Fruit fly (Drosophila melanogaster) whole organism, embryonic: ENCODE measurements around the gene lectin-28C.
A peak's percentile ranks its signal among the peaks of the same experiment; 100 is the strongest.

Source experiments
- BEAF-32 ChIP-seq: fragments of 200-800 bp; sonication (Bioruptor generic); optimal IDR thresholded peaks from 3 replicates; lab custom pipeline; 2017; ENCODE audit warnings: missing biosample characterization, missing genetic modification characterization, mild to moderate bottlenecking, moderate library complexity, missing genetic modification reagents
- CG12744 ChIP-seq: fragments of 200-800 bp; sonication (Bioruptor generic); optimal IDR thresholded peaks from 2 replicates; lab custom pipeline; 2016; ENCODE audit warnings: missing biosample characterization, missing genetic modification characterization
- CG13296 ChIP-seq: fragments of 200-800 bp; sonication (Bioruptor generic); optimal IDR thresholded peaks from 3 replicates; lab custom pipeline; 2018; ENCODE audit warnings: missing biosample characterization, mild to moderate bottlenecking, missing genetic modification characterization
- CG1603 ChIP-seq: fragments of 200-800 bp; sonication (Bioruptor generic); optimal IDR thresholded peaks from 2 replicates; lab custom pipeline; 2019; ENCODE audit warnings: missing biosample characterization, mild to moderate bottlenecking, missing genetic modification characterization, moderate library complexity
- CG1792 ChIP-seq: fragments of 200-800 bp; sonication (Bioruptor generic); optimal IDR thresholded peaks from 2 replicates; lab custom pipeline; 2016; ENCODE audit warnings: missing biosample characterization, missing genetic modification characterization
- CG2116 ChIP-seq: fragments of 200-800 bp; sonication (Bioruptor generic); optimal IDR thresholded peaks from 3 replicates; lab custom pipeline; 2018; ENCODE audit warnings: missing biosample characterization, mild to moderate bottlenecking, missing genetic modification characterization
- CG2129 ChIP-seq: fragments of 200-800 bp; sonication (Bioruptor generic); IDR thresholded peaks from 2 replicates; pipeline ENCODE4 v1.3.6; 2022; ENCODE audit warnings: missing biosample characterization, missing genetic modification characterization; ENCODE audit not compliant: partially characterized antibody
- CG2202 ChIP-seq: fragments of 200-800 bp; sonication (Bioruptor generic); optimal IDR thresholded peaks from 2 replicates; lab custom pipeline; 2018; ENCODE audit warnings: missing biosample characterization, mild to moderate bottlenecking, missing genetic modification characterization
- CG2712 ChIP-seq: fragments of 200-800 bp; optimal IDR thresholded peaks from 3 replicates; lab custom pipeline; 2019; ENCODE audit warnings: missing biosample characterization, mild to moderate bottlenecking, missing genetic modification characterization, moderate library complexity
- CG30403 ChIP-seq: fragments of 200-800 bp; sonication (Bioruptor generic); optimal IDR thresholded peaks from 3 replicates; lab custom pipeline; 2016; ENCODE audit warnings: missing biosample characterization, missing genetic modification characterization
- CG3281 ChIP-seq: fragments of 200-800 bp; sonication (Bioruptor generic); optimal IDR thresholded peaks from 3 replicates; lab custom pipeline; 2017; ENCODE audit warnings: missing biosample characterization, mild to moderate bottlenecking, missing genetic modification characterization
- CG4617 ChIP-seq: fragments of 200-800 bp; sonication (Bioruptor generic); optimal IDR thresholded peaks from 3 replicates; lab custom pipeline; 2016; ENCODE audit warnings: missing biosample characterization, missing genetic modification characterization, borderline replicate concordance
- CG7786 ChIP-seq: fragments of 200-800 bp; sonication (Bioruptor generic); optimal IDR thresholded peaks from 2 replicates; lab custom pipeline; 2016; ENCODE audit warnings: missing biosample characterization, missing genetic modification characterization
- CG7839 ChIP-seq: fragments of 200-800 bp; sonication (Bioruptor generic); optimal IDR thresholded peaks from 3 replicates; lab custom pipeline; 2018; ENCODE audit warnings: missing biosample characterization, mild to moderate bottlenecking, missing genetic modification characterization, moderate library complexity
- CG8944 ChIP-seq: fragments of 200-800 bp; sonication (Bioruptor generic); optimal IDR thresholded peaks from 3 replicates; lab custom pipeline; 2016; ENCODE audit warnings: missing biosample characterization, missing genetic modification characterization
- CG9609 ChIP-seq: fragments of 200-800 bp; sonication (Bioruptor generic); optimal IDR thresholded peaks from 3 replicates; lab custom pipeline; 2016; ENCODE audit warnings: missing biosample characterization, missing genetic modification characterization
- Deaf1 ChIP-seq: fragments of 200-800 bp; optimal IDR thresholded peaks from 3 replicates; lab custom pipeline; 2019; ENCODE audit warnings: missing biosample characterization, mild to moderate bottlenecking, missing genetic modification characterization, moderate library complexity
- Dip2 ChIP-seq: fragments of 200-800 bp; sonication (Bioruptor generic); IDR thresholded peaks from 2 replicates; pipeline ENCODE4 v1.3.6; 2022; ENCODE audit warnings: missing biosample characterization, missing genetic modification characterization
- Doc3 ChIP-seq: fragments of 200-800 bp; sonication (Bioruptor generic); IDR thresholded peaks from 3 replicates; pipeline ENCODE4 v1.3.6; 2022; ENCODE audit warnings: missing biosample characterization, missing genetic modification characterization; ENCODE audit not compliant: partially characterized antibody
- Dref ChIP-seq: fragments of 200-800 bp; sonication (Bioruptor generic); IDR thresholded peaks from 2 replicates; pipeline ENCODE4 v1.3.6; 2022; ENCODE audit warnings: missing biosample characterization, missing genetic modification characterization
- Ets65A ChIP-seq: fragments of 200-800 bp; sonication (Bioruptor generic); peaks from one replicate; lab custom pipeline; 2016; ENCODE audit warnings: missing biosample characterization, missing genetic modification characterization
- Fer1 ChIP-seq: fragments of 200-800 bp; sonication (Bioruptor generic); optimal IDR thresholded peaks from 2 replicates; lab custom pipeline; 2017; ENCODE audit warnings: missing biosample characterization, mild to moderate bottlenecking, missing genetic modification characterization
- GATAe ChIP-seq: fragments of 200-800 bp; sonication (Bioruptor generic); conservative IDR thresholded peaks from 2 replicates; pipeline ENCODE4 v1.3.6; 2022; ENCODE audit warnings: missing biosample characterization, missing genetic modification characterization
- H15 ChIP-seq: fragments of 200-800 bp; sonication (Bioruptor generic); IDR thresholded peaks from 3 replicates; pipeline ENCODE4 v1.3.6; 2022; ENCODE audit warnings: missing biosample characterization, missing genetic modification characterization
- HHEX ChIP-seq: fragments of 200-800 bp; sonication (Bioruptor generic); optimal IDR thresholded peaks from 3 replicates; lab custom pipeline; 2017; ENCODE audit warnings: missing biosample characterization, mild to moderate bottlenecking, missing genetic modification characterization, missing genetic modification reagents
- HLHmδ ChIP-seq: fragments of 200-800 bp; sonication (Bioruptor generic); optimal IDR thresholded peaks from 2 replicates; lab custom pipeline; 2018; ENCODE audit warnings: missing biosample characterization, mild to moderate bottlenecking, missing genetic modification characterization, moderate library complexity
- Hsf ChIP-seq: fragments of 200-800 bp; sonication (Bioruptor generic); optimal IDR thresholded peaks from 3 replicates; lab custom pipeline; 2016; ENCODE audit warnings: missing biosample characterization, missing genetic modification characterization
- Jarid2 ChIP-seq: fragments of 200-800 bp; sonication (Bioruptor generic); optimal IDR thresholded peaks from 3 replicates; lab custom pipeline; 2017; ENCODE audit warnings: mild to moderate bottlenecking, missing biosample characterization, missing genetic modification reagents, missing genetic modification characterization
- MBD-R2 ChIP-seq: fragments of 200-800 bp; sonication (Bioruptor generic); IDR thresholded peaks from 2 replicates; pipeline ENCODE4 v1.3.6; 2022; ENCODE audit warnings: missing biosample characterization, missing genetic modification characterization
- Mes4 ChIP-seq: fragments of 200-800 bp; sonication (Bioruptor generic); optimal IDR thresholded peaks from 2 replicates; lab custom pipeline; 2016; ENCODE audit warnings: missing biosample characterization, missing genetic modification characterization
- Myb ChIP-seq: fragments of 200-800 bp; sonication (Bioruptor generic); optimal IDR thresholded peaks from 2 replicates; lab custom pipeline; 2016; ENCODE audit warnings: missing biosample characterization, missing genetic modification characterization
- Opbp ChIP-seq: fragments of 200-800 bp; sonication (Bioruptor generic); IDR thresholded peaks from 3 replicates; pipeline ENCODE4 v1.3.6; 2022; ENCODE audit warnings: missing biosample characterization, missing genetic modification characterization; ENCODE audit not compliant: partially characterized antibody
- Optix ChIP-seq: fragments of 200-800 bp; sonication (Bioruptor generic); IDR thresholded peaks from 3 replicates; pipeline ENCODE4 v1.3.6; 2022; ENCODE audit warnings: missing biosample characterization, missing genetic modification characterization
- Pdp1 ChIP-seq, 2 experiments: fragments of 200-800 bp; sonication (Bioruptor generic); optimal IDR thresholded peaks; 3 replicates each; lab custom pipeline; 2016; ENCODE audit warnings: missing biosample characterization in 2 of 2, missing genetic modification characterization in 2 of 2, mild to moderate bottlenecking in 1 of 2, moderate library complexity in 1 of 2
- Sox100B ChIP-seq: fragments of 200-800 bp; sonication (Bioruptor generic); optimal IDR thresholded peaks from 3 replicates; lab custom pipeline; 2018; ENCODE audit warnings: missing biosample characterization, mild to moderate bottlenecking, missing genetic modification characterization
- TFAM ChIP-seq: fragments of 200-800 bp; sonication (Bioruptor generic); optimal IDR thresholded peaks from 2 replicates; lab custom pipeline; 2017; ENCODE audit warnings: missing biosample characterization, missing genetic modification characterization, inconsistent platforms
- Vsx1 ChIP-seq: fragments of 200-800 bp; sonication (Bioruptor generic); optimal IDR thresholded peaks from 2 replicates; lab custom pipeline; 2017; ENCODE audit warnings: missing biosample characterization, mild to moderate bottlenecking, missing genetic modification characterization, missing genetic modification reagents
- abd-A ChIP-seq: fragments of 200-800 bp; sonication (Bioruptor generic); optimal IDR thresholded peaks from 3 replicates; lab custom pipeline; 2019; ENCODE audit warnings: missing biosample characterization, mild to moderate bottlenecking, missing genetic modification characterization, moderate library complexity
- ap ChIP-seq: fragments of 200-800 bp; sonication (Bioruptor generic); IDR thresholded peaks from 2 replicates; pipeline ENCODE4 v1.3.6; 2022; ENCODE audit warnings: missing biosample characterization, missing genetic modification characterization
- bbx ChIP-seq: fragments of 200-800 bp; sonication (Bioruptor generic); IDR thresholded peaks from 2 replicates; pipeline ENCODE4 v1.3.6; 2022; ENCODE audit warnings: missing biosample characterization, missing genetic modification characterization; ENCODE audit not compliant: partially characterized antibody
- dimm ChIP-seq: fragments of 200-800 bp; sonication (Bioruptor generic); IDR thresholded peaks from 2 replicates; pipeline ENCODE4 v1.3.6; 2022; ENCODE audit warnings: missing biosample characterization, missing genetic modification characterization
- disco-r ChIP-seq: fragments of 200-800 bp; sonication (Bioruptor generic); optimal IDR thresholded peaks from 2 replicates; lab custom pipeline; 2016; ENCODE audit warnings: missing biosample characterization, missing genetic modification characterization
- hb ChIP-seq: fragments of 200-800 bp; sonication (Bioruptor generic); IDR thresholded peaks from 3 replicates; pipeline ENCODE4 v1.3.6; 2022; ENCODE audit warnings: missing biosample characterization, missing genetic modification characterization; ENCODE audit not compliant: partially characterized antibody
- jigr1 ChIP-seq: fragments of 200-800 bp; sonication (Bioruptor generic); IDR thresholded peaks from 3 replicates; pipeline ENCODE4 v1.3.6; 2022; ENCODE audit warnings: missing biosample characterization, missing genetic modification characterization
- knrl ChIP-seq: fragments of 200-800 bp; sonication (Bioruptor generic); IDR thresholded peaks from 3 replicates; pipeline ENCODE4 v1.3.6; 2022; ENCODE audit warnings: missing biosample characterization, missing genetic modification characterization; ENCODE audit not compliant: partially characterized antibody
- mam ChIP-seq: fragments of 200-800 bp; sonication (Bioruptor generic); optimal IDR thresholded peaks from 3 replicates; lab custom pipeline; 2016; ENCODE audit warnings: missing biosample characterization, missing genetic modification characterization
- scrt ChIP-seq: fragments of 200-800 bp; sonication (Bioruptor generic); optimal IDR thresholded peaks from 2 replicates; lab custom pipeline; 2018; ENCODE audit warnings: missing biosample characterization, mild to moderate bottlenecking, missing genetic modification characterization, moderate library complexity
- slou ChIP-seq: fragments of 200-800 bp; sonication (Bioruptor generic); optimal IDR thresholded peaks from 3 replicates; lab custom pipeline; 2016; ENCODE audit warnings: missing biosample characterization, missing genetic modification characterization
- so ChIP-seq: fragments of 200-800 bp; sonication (Bioruptor generic); IDR thresholded peaks from 3 replicates; pipeline ENCODE4 v1.3.6; 2022; ENCODE audit warnings: missing biosample characterization, missing genetic modification characterization
- stc ChIP-seq: fragments of 200-800 bp; sonication (Bioruptor generic); IDR thresholded peaks from 2 replicates; pipeline ENCODE4 v1.3.6; 2022; ENCODE audit warnings: missing biosample characterization, missing genetic modification characterization
- ttk ChIP-seq: fragments of 200-800 bp; sonication (Bioruptor generic); IDR thresholded peaks from 2 replicates; pipeline ENCODE4 v2.1.2; 2022; ENCODE audit warnings: missing biosample characterization, missing genetic modification characterization

lectin-28C gene

DNA sequence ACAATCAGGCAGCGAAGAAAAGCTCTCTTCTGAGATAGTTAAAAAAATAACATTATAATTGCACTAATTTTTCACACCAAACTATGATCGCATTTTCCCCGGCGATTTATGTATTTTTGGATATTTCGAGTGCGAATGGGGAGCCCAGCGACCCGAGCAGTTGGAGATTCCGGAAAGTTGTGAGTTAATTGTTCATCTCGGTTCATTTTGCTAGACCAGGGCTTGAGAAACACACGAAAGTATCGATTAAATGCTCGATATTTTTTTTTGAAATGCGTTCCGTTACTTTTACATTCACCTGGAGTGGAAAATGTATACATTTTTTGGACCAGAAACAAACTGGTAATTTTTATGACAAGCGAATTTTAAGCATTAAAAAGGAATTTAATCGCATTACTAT is 46.4 kb upstream of the lectin-28C start, which contains the start of gene Cdc14 (continued):
- TF ChIP-seq HHEX (GFP tag; lab: Kevin White, UChicago) = no peak
- no peak for TF ChIP-seq Optix
- peak; percentile 52 for TF ChIP-seq abd-A (tag; lab: Kevin White, UChicago)
- TF ChIP-seq slou (GFP tag; lab: Kevin White, UChicago) = no peak
- TF ChIP-seq HLHmδ (GFP tag; lab: Kevin White, UChicago) = peak; percentile 14
- TF ChIP-seq BEAF-32 = peak; percentile 69
- no peak for TF ChIP-seq disco-r (GFP tag; lab: Kevin White, UChicago)
- TF ChIP-seq stc (GFP tag; lab: Robert Waterston, UW) = peak; percentile 46; the same call in 1 of the 2 replicates
- TF ChIP-seq H15 (GFP tag; lab: Robert Waterston, UW) = no peak
- TF ChIP-seq CG8944 (GFP tag; lab: Kevin White, UChicago) = no peak
- no peak for TF ChIP-seq CG2712 (tag; lab: Kevin White, UChicago)
- peak; percentile 88 for TF ChIP-seq Myb
- no peak for TF ChIP-seq Ets65A (GFP tag; lab: Kevin White, UChicago)
- no peak for TF ChIP-seq Mes4 (GFP tag; lab: Kevin White, UChicago)
- no peak for TF ChIP-seq CG9609 (GFP tag; lab: Kevin White, UChicago)
- TF ChIP-seq Vsx1 (GFP tag; lab: Kevin White, UChicago) = no peak
- no peak for TF ChIP-seq ttk (GFP tag; lab: Robert Waterston, UW)
- peak; percentile 19 for TF ChIP-seq Deaf1
- TF ChIP-seq Hsf (GFP tag; lab: Kevin White, UChicago) = no peak
- TF ChIP-seq Dip2 (GFP tag; lab: Robert Waterston, UW) = no peak
- no peak for TF ChIP-seq Pdp1 (GFP tag; optimal IDR thresholded peaks at IDR 0.05; lab: Kevin White, UChicago)
- no peak for TF ChIP-seq GATAe
- TF ChIP-seq MBD-R2 = peak; percentile 7; the same call in 1 of the 2 replicates
- TF ChIP-seq CG2116 (GFP tag; lab: Kevin White, UChicago) = peak; percentile 6
- no peak for TF ChIP-seq CG12744
- TF ChIP-seq CG1792 (GFP tag; lab: Kevin White, UChicago) = no peak
- TF ChIP-seq Doc3 (GFP tag; lab: Robert Waterston, UW) = peak; percentile 31; the same call in 1 of the 3 replicates
- peak; percentile 55; the same call in 2 of the 3 replicates for TF ChIP-seq knrl
- no peak for TF ChIP-seq dimm (GFP tag; lab: Robert Waterston, UW)
- no peak for TF ChIP-seq CG2129 (GFP tag; lab: Robert Waterston, UW)
- no peak for TF ChIP-seq CG3281 (GFP tag; lab: Kevin White, UChicago)
- TF ChIP-seq CG2202 = no peak
- TF ChIP-seq Dref (GFP tag; lab: Robert Waterston, UW) = peak; percentile 72
- TF ChIP-seq CG4617 (GFP tag; lab: Kevin White, UChicago) = no peak
- no peak for TF ChIP-seq CG7786 (GFP tag; lab: Kevin White, UChicago)
- TF ChIP-seq scrt = peak; percentile 30
- peak; percentile 55; the same call in 1 of the 2 replicates for TF ChIP-seq bbx (GFP tag; lab: Robert Waterston, UW)
- TF ChIP-seq Opbp (GFP tag; lab: Robert Waterston, UW) = peak; percentile 59
- no peak for TF ChIP-seq jigr1
- TF ChIP-seq Sox100B (GFP tag; lab: Kevin White, UChicago) = no peak
- no peak for TF ChIP-seq TFAM (GFP tag; lab: Kevin White, UChicago)
- peak; percentile 59; the same call in 2 of the 3 replicates for TF ChIP-seq so (GFP tag; lab: Robert Waterston, UW)
- no peak for TF ChIP-seq mam (GFP tag; lab: Kevin White, UChicago)
- TF ChIP-seq ap (GFP tag; lab: Robert Waterston, UW) = no peak
- no peak for TF ChIP-seq CG7839 (tag; lab: Kevin White, UChicago)
- peak; percentile 54 for TF ChIP-seq Jarid2
- TF ChIP-seq CG30403 (GFP tag; lab: Kevin White, UChicago) = no peak
- TF ChIP-seq CG1603 = peak; percentile 38
- peak; percentile 4 for TF ChIP-seq Fer1 (GFP tag; lab: Kevin White, UChicago)
- peak; percentile 53; the same call in 1 of the 3 replicates for TF ChIP-seq hb
- TF ChIP-seq CG13296 (GFP tag; lab: Kevin White, UChicago) = peak; percentile 46
